Fruit fly (Drosophila melanogaster) whole organism, embryonic: Measurements from ENCODE around the gene Kap3.

Experiments used
- BEAF-32 ChIP-seq: fragments of 200-800 bp; sonication (Bioruptor generic); optimal IDR thresholded peaks from 3 replicates; lab custom pipeline; 2017; ENCODE audit warnings: missing biosample characterization, missing genetic modification characterization, mild to moderate bottlenecking, moderate library complexity, missing genetic modification reagents
- C15 ChIP-seq: fragments of 200-800 bp; sonication (Bioruptor generic); IDR thresholded peaks from 3 replicates; pipeline ENCODE4 v1.3.6; 2022; ENCODE audit warnings: missing biosample characterization, missing genetic modification characterization
- CG10147 ChIP-seq: fragments of 200-800 bp; sonication (Bioruptor generic); optimal IDR thresholded peaks from 2 replicates; lab custom pipeline; 2019; ENCODE audit warnings: missing biosample characterization, mild to moderate bottlenecking, missing genetic modification characterization, moderate library complexity
- CG10565 ChIP-seq: fragments of 200-800 bp; sonication (Bioruptor generic); optimal IDR thresholded peaks from 3 replicates; lab custom pipeline; 2016; ENCODE audit warnings: missing biosample characterization, mild to moderate bottlenecking, missing genetic modification characterization
- CG14860 ChIP-seq: fragments of 200-800 bp; sonication (Bioruptor generic); IDR thresholded peaks from 3 replicates; pipeline ENCODE4 v1.3.6; 2022; ENCODE audit warnings: missing biosample characterization, missing genetic modification characterization; ENCODE audit not compliant: partially characterized antibody
- CG1603 ChIP-seq: fragments of 200-800 bp; sonication (Bioruptor generic); optimal IDR thresholded peaks from 2 replicates; lab custom pipeline; 2019; ENCODE audit warnings: missing biosample characterization, mild to moderate bottlenecking, missing genetic modification characterization, moderate library complexity
- CG16863 ChIP-seq: fragments of 200-800 bp; sonication (Bioruptor generic); optimal IDR thresholded peaks from 3 replicates; lab custom pipeline; 2016; ENCODE audit warnings: missing biosample characterization, missing genetic modification characterization
- CG17186 ChIP-seq: fragments of 200-800 bp; sonication (Bioruptor generic); optimal IDR thresholded peaks from 3 replicates; lab custom pipeline; 2017; ENCODE audit warnings: missing biosample characterization, missing genetic modification reagents, missing genetic modification characterization
- CG34376 ChIP-seq: fragments of 200-800 bp; sonication (Bioruptor generic); optimal IDR thresholded peaks from 2 replicates; lab custom pipeline; 2018; ENCODE audit warnings: missing biosample characterization, mild to moderate bottlenecking, missing genetic modification characterization
- CG3838 ChIP-seq: fragments of 200-800 bp; sonication (Bioruptor generic); optimal IDR thresholded peaks from 3 replicates; lab custom pipeline; 2016; ENCODE audit warnings: missing biosample characterization, missing genetic modification characterization
- CG4404 ChIP-seq: fragments of 200-800 bp; sonication (Bioruptor generic); IDR thresholded peaks from 2 replicates; pipeline ENCODE4 v1.3.6; 2022; ENCODE audit warnings: missing biosample characterization, missing genetic modification characterization
- CG7963 ChIP-seq: fragments of 200-800 bp; sonication (Bioruptor generic); IDR thresholded peaks from 3 replicates; pipeline ENCODE4 v1.3.6; 2022; ENCODE audit warnings: missing biosample characterization, missing genetic modification characterization; ENCODE audit not compliant: partially characterized antibody
- CG8089 ChIP-seq: fragments of 200-800 bp; sonication (Bioruptor generic); optimal IDR thresholded peaks from 3 replicates; lab custom pipeline; 2016; ENCODE audit warnings: missing biosample characterization, missing genetic modification characterization
- CG9876 ChIP-seq: fragments of 200-800 bp; sonication (Bioruptor generic); optimal IDR thresholded peaks from 2 replicates; lab custom pipeline; 2016; ENCODE audit warnings: missing biosample characterization, missing genetic modification characterization
- CkIIα-i1 ChIP-seq: fragments of 200-800 bp; sonication (Bioruptor generic); IDR thresholded peaks from 2 replicates; pipeline ENCODE4 v1.3.6; 2022; ENCODE audit warnings: missing biosample characterization, missing genetic modification characterization
- Doc2 ChIP-seq: fragments of 200-800 bp; sonication (Bioruptor generic); IDR thresholded peaks from 2 replicates; pipeline ENCODE4 v1.3.6; 2022; ENCODE audit warnings: missing biosample characterization, missing genetic modification characterization
- E2f1 ChIP-seq: fragments of 200-800 bp; sonication (Bioruptor generic); IDR thresholded peaks from 2 replicates; pipeline ENCODE4 v1.3.6; 2022; ENCODE audit warnings: missing biosample characterization, missing genetic modification characterization
- HHEX ChIP-seq: fragments of 200-800 bp; sonication (Bioruptor generic); optimal IDR thresholded peaks from 3 replicates; lab custom pipeline; 2017; ENCODE audit warnings: missing biosample characterization, mild to moderate bottlenecking, missing genetic modification characterization, missing genetic modification reagents
- HLH54F ChIP-seq: fragments of 200-800 bp; sonication (Bioruptor generic); optimal IDR thresholded peaks from 3 replicates; lab custom pipeline; 2016; ENCODE audit warnings: missing biosample characterization, missing genetic modification characterization
- Hr3 ChIP-seq: fragments of 200-800 bp; sonication (Bioruptor generic); optimal IDR thresholded peaks from 3 replicates; lab custom pipeline; 2016; ENCODE audit warnings: missing biosample characterization, missing genetic modification characterization
- NC2β ChIP-seq: fragments of 200-800 bp; sonication (Bioruptor generic); optimal IDR thresholded peaks from 2 replicates; lab custom pipeline; 2016; ENCODE audit warnings: missing biosample characterization, missing genetic modification characterization
- Nf-YB ChIP-seq: fragments of 200-800 bp; sonication (Bioruptor generic); optimal IDR thresholded peaks from 3 replicates; lab custom pipeline; 2019; ENCODE audit warnings: missing biosample characterization, mild to moderate bottlenecking, missing genetic modification characterization, moderate library complexity
- PHDP ChIP-seq: fragments of 200-800 bp; sonication (Bioruptor generic); optimal IDR thresholded peaks from 3 replicates; lab custom pipeline; 2018; ENCODE audit warnings: missing biosample characterization, mild to moderate bottlenecking, missing genetic modification characterization, moderate library complexity
- Sry-β ChIP-seq: fragments of 200-800 bp; sonication (Bioruptor generic); optimal IDR thresholded peaks from 2 replicates; lab custom pipeline; 2018; ENCODE audit warnings: missing biosample characterization, mild to moderate bottlenecking, missing genetic modification characterization, moderate library complexity
- YL-1 ChIP-seq: fragments of 200-800 bp; sonication (Bioruptor generic); optimal IDR thresholded peaks from 3 replicates; lab custom pipeline; 2017; ENCODE audit warnings: missing biosample characterization, mild to moderate bottlenecking, missing genetic modification characterization
- abd-A ChIP-seq: fragments of 200-800 bp; sonication (Bioruptor generic); optimal IDR thresholded peaks from 3 replicates; lab custom pipeline; 2019; ENCODE audit warnings: missing biosample characterization, mild to moderate bottlenecking, missing genetic modification characterization, moderate library complexity
- ac ChIP-seq: fragments of 200-800 bp; sonication (Bioruptor generic); optimal IDR thresholded peaks from 3 replicates; lab custom pipeline; 2017; ENCODE audit warnings: missing biosample characterization, mild to moderate bottlenecking, missing genetic modification characterization
- az2 ChIP-seq: fragments of 200-800 bp; sonication (Bioruptor generic); optimal IDR thresholded peaks from 3 replicates; lab custom pipeline; 2016; ENCODE audit warnings: missing biosample characterization, missing genetic modification characterization
- dan ChIP-seq: fragments of 200-800 bp; sonication (Bioruptor generic); IDR thresholded peaks from 2 replicates; pipeline ENCODE4 v1.3.6; 2022; ENCODE audit warnings: missing biosample characterization, missing genetic modification characterization
- disco-r ChIP-seq: fragments of 200-800 bp; sonication (Bioruptor generic); optimal IDR thresholded peaks from 2 replicates; lab custom pipeline; 2016; ENCODE audit warnings: missing biosample characterization, missing genetic modification characterization
- dmrt99B ChIP-seq: fragments of 200-800 bp; sonication (Bioruptor generic); optimal IDR thresholded peaks from 2 replicates; lab custom pipeline; 2018; ENCODE audit warnings: missing biosample characterization, mild to moderate bottlenecking, missing genetic modification characterization, moderate library complexity
- en ChIP-seq: fragments of 200-800 bp; sonication (Bioruptor generic); optimal IDR thresholded peaks from 2 replicates; lab custom pipeline; 2016; ENCODE audit warnings: missing biosample characterization, missing genetic modification characterization
- fd102C ChIP-seq: fragments of 200-800 bp; sonication (Bioruptor generic); optimal IDR thresholded peaks from 2 replicates; lab custom pipeline; 2018; ENCODE audit warnings: missing biosample characterization, mild to moderate bottlenecking, missing genetic modification characterization, moderate library complexity
- gro ChIP-seq: fragments of 200-800 bp; sonication (Bioruptor generic); optimal IDR thresholded peaks from 2 replicates; lab custom pipeline; 2016; ENCODE audit warnings: missing biosample characterization, missing genetic modification characterization
- jing ChIP-seq: fragments of 200-800 bp; sonication (Bioruptor generic); optimal IDR thresholded peaks from 2 replicates; lab custom pipeline; 2018; ENCODE audit warnings: missing biosample characterization, mild to moderate bottlenecking, missing genetic modification characterization
- ken ChIP-seq: fragments of 200-800 bp; sonication (Bioruptor generic); IDR thresholded peaks from 3 replicates; pipeline ENCODE4 v1.3.6; 2022; ENCODE audit warnings: missing biosample characterization, missing genetic modification characterization
- maf-S ChIP-seq: fragments of 200-800 bp; sonication (Bioruptor generic); optimal IDR thresholded peaks from 2 replicates; lab custom pipeline; 2016; ENCODE audit warnings: missing biosample characterization, missing genetic modification characterization
- mld ChIP-seq: fragments of 200-800 bp; sonication (Bioruptor generic); IDR thresholded peaks from 3 replicates; pipeline ENCODE4 v1.3.6; 2022; ENCODE audit warnings: missing biosample characterization, missing genetic modification characterization; ENCODE audit not compliant: partially characterized antibody
- nerfin-1 ChIP-seq: fragments of 200-800 bp; sonication (Bioruptor generic); optimal IDR thresholded peaks from 3 replicates; lab custom pipeline; 2019; ENCODE audit warnings: missing biosample characterization, mild to moderate bottlenecking, missing genetic modification characterization, moderate library complexity
- nerfin-2 ChIP-seq: fragments of 200-800 bp; sonication (Bioruptor generic); IDR thresholded peaks from 2 replicates; pipeline ENCODE4 v1.3.6; 2022; ENCODE audit warnings: missing biosample characterization, missing genetic modification characterization; ENCODE audit not compliant: partially characterized antibody
- otp ChIP-seq: fragments of 200-800 bp; sonication (Bioruptor generic); IDR thresholded peaks from 3 replicates; pipeline ENCODE4, ENCODE4 v1.3.6; 2022; ENCODE audit warnings: missing biosample characterization, missing genetic modification characterization
- peb ChIP-seq: fragments of 200-800 bp; sonication (Bioruptor generic); IDR thresholded peaks from 2 replicates; pipeline ENCODE4 v1.3.6; 2022; ENCODE audit warnings: missing biosample characterization, missing genetic modification characterization
- pfk ChIP-seq: fragments of 200-800 bp; sonication (Bioruptor generic); optimal IDR thresholded peaks from 2 replicates; lab custom pipeline; 2018; ENCODE audit warnings: missing biosample characterization, mild to moderate bottlenecking, missing genetic modification characterization, moderate library complexity
- psq ChIP-seq: fragments of 200-800 bp; sonication (Bioruptor generic); optimal IDR thresholded peaks from 2 replicates; lab custom pipeline; 2017; ENCODE audit warnings: missing biosample characterization, missing genetic modification characterization
- sim ChIP-seq: fragments of 200-800 bp; sonication (Bioruptor generic); IDR thresholded peaks from 2 replicates; pipeline ENCODE4 v1.3.6; 2022; ENCODE audit warnings: missing biosample characterization, missing genetic modification characterization
- twi ChIP-seq: fragments of 200-800 bp; optimal IDR thresholded peaks from 2 replicates; lab custom pipeline; 2019; ENCODE audit warnings: missing biosample characterization, mild to moderate bottlenecking, missing genetic modification characterization, moderate library complexity
- wor ChIP-seq: fragments of 200-800 bp; sonication (Bioruptor generic); IDR thresholded peaks from 2 replicates; pipeline ENCODE4 v1.3.6; 2022; ENCODE audit warnings: missing biosample characterization, missing genetic modification characterization

Gene Kap3

dm6 chrX:11340719-11341322, 937 bp upstream of the Kap3 start (continued):
- no peak for TF ChIP-seq CkIIα-i1 (GFP tag; lab: Robert Waterston, UW)
- TF ChIP-seq Doc2 (GFP tag; lab: Robert Waterston, UW) = no peak
- peak; percentile 19 for TF ChIP-seq CG1603 (tag; lab: Kevin White, UChicago)
- no peak for TF ChIP-seq CG14860 (GFP tag; lab: Robert Waterston, UW)
- peak; percentile 84 for TF ChIP-seq Sry-β (GFP tag; lab: Kevin White, UChicago)
- no peak for TF ChIP-seq CG10147
- TF ChIP-seq CG4404 (GFP tag; lab: Robert Waterston, UW) = no peak
- no peak for TF ChIP-seq dan (GFP tag; lab: Robert Waterston, UW)
- TF ChIP-seq E2f1 = no peak

dm6 chrX:11338973-11339867, 664 bp downstream of the Kap3 start:
- peak; percentile 34 for TF ChIP-seq Hr3 (GFP tag; lab: Kevin White, UChicago)
- no peak for TF ChIP-seq CG10565
- no peak for TF ChIP-seq nerfin-1 (tag; lab: Kevin White, UChicago)
- no peak for TF ChIP-seq ac (GFP tag; lab: Kevin White, UChicago)
- peak; percentile 1 for TF ChIP-seq CG3838 (GFP tag; lab: Kevin White, UChicago)
- TF ChIP-seq disco-r (GFP tag; lab: Kevin White, UChicago) = peak; percentile 18
- TF ChIP-seq CG34376 (GFP tag; lab: Kevin White, UChicago) = no peak
- no peak for TF ChIP-seq jing
- TF ChIP-seq PHDP (tag; lab: Kevin White, UChicago) = no peak
- TF ChIP-seq CG7963 (GFP tag; lab: Robert Waterston, UW) = peak; percentile 73
- TF ChIP-seq C15 (GFP tag; lab: Robert Waterston, UW) = no peak
- TF ChIP-seq pfk (GFP tag; lab: Kevin White, UChicago) = no peak
- peak; percentile 13 for TF ChIP-seq az2 (GFP tag; lab: Kevin White, UChicago)
- peak; percentile 70; the same call in 1 of the 3 replicates for TF ChIP-seq mld (GFP tag; lab: Robert Waterston, UW)
- TF ChIP-seq nerfin-2 = peak; percentile 73
- no peak for TF ChIP-seq sim (GFP tag; lab: Robert Waterston, UW)
- TF ChIP-seq abd-A = peak; percentile 35
- TF ChIP-seq en (GFP tag; lab: Kevin White, UChicago) = no peak
- no peak for TF ChIP-seq dmrt99B
- TF ChIP-seq NC2β = peak; percentile 9
- no peak for TF ChIP-seq Nf-YB (GFP tag; lab: Kevin White, UChicago)
- TF ChIP-seq CG16863 (GFP tag; lab: Kevin White, UChicago) = no peak
- TF ChIP-seq CG8089 = peak; percentile 19
- TF ChIP-seq otp (GFP tag; lab: Robert Waterston, UW) = no peak
- peak; percentile 71 for TF ChIP-seq CG17186 (GFP tag; lab: Kevin White, UChicago)
- peak; percentile 13 for TF ChIP-seq CG9876 (GFP tag; lab: Kevin White, UChicago)
- TF ChIP-seq gro (GFP tag; lab: Kevin White, UChicago) = peak; percentile 23
- TF ChIP-seq twi (tag; lab: Kevin White, UChicago) = peak; percentile 15
- TF ChIP-seq fd102C (GFP tag; lab: Kevin White, UChicago) = no peak
- TF ChIP-seq wor (GFP tag; lab: Robert Waterston, UW) = no peak
- TF ChIP-seq peb (GFP tag; lab: Robert Waterston, UW) = no peak
- TF ChIP-seq ken (GFP tag; lab: Robert Waterston, UW) = no peak
- peak; percentile 33 for TF ChIP-seq maf-S
- no peak for TF ChIP-seq psq
- TF ChIP-seq YL-1 = peak; percentile 46
- peak; percentile 56 for TF ChIP-seq HLH54F (GFP tag; lab: Kevin White, UChicago)
- TF ChIP-seq BEAF-32 (GFP tag; lab: Kevin White, UChicago) = peak; percentile 93
- TF ChIP-seq HHEX (GFP tag; lab: Kevin White, UChicago) = peak; percentile 17
